Worm (Caenorhabditis elegans): ENCODE data around the gene Y50D4A.1.

Y50D4A.1 gene

ce11 chrV:1236333-1237068, 28.8 kb downstream of the Y50D4A.1 start:
- TF ChIP-seq nhr-21 (tag; optimal IDR thresholded peaks at IDR 0.05) = no peak
- TF ChIP-seq ztf-11 (tag; optimal IDR thresholded peaks at IDR 0.05) = no peak

- TF ChIP-seq egl-27 (tag; optimal IDR thresholded peaks at IDR 0.05) (no peak), snpc-4 (tag; optimal IDR thresholded peaks at IDR 0.05) (no peak), crh-2 (tag; optimal IDR thresholded peaks at IDR 0.05) (no peak), blmp-1 (tag; optimal IDR thresholded peaks at IDR 0.05; ENCODE audit: insufficient read depth) (no peak), nhr-12 (tag; optimal IDR thresholded peaks at IDR 0.05) (no peak), ama-1 (optimal IDR thresholded peaks at IDR 0.05) (no peak), Y55F3AM.14 (GFP tag; optimal IDR thresholded peaks at IDR 0.05) (no peak), fos-1 (tag; optimal IDR thresholded peaks at IDR 0.05) (no peak), lin-13 (GFP tag; optimal IDR thresholded peaks at IDR 0.05) (no peak), nhr-11 (tag; optimal IDR thresholded peaks at IDR 0.05) (no peak), lsy-2 (tag; optimal IDR thresholded peaks at IDR 0.05) (no peak), elt-1 (tag; optimal IDR thresholded peaks at IDR 0.05) (no peak), mdl-1 (tag; optimal IDR thresholded peaks at IDR 0.05) (no peak), nhr-25 (tag; optimal IDR thresholded peaks at IDR 0.05) (no peak), F13H6.1 (tag; optimal IDR thresholded peaks at IDR 0.05) (no peak), unc-55 (GFP tag; optimal IDR thresholded peaks at IDR 0.05) (no peak)
Observed at ce11 chrV:1242432-1242831, 34.7 kb downstream of the Y50D4A.1 start.

ce11 chrV:1243011-1243410, 35.3 kb downstream of the Y50D4A.1 start:
- TF ChIP-seq lin-11 (tag; optimal IDR thresholded peaks at IDR 0.05) (no peak), sma-3 (GFP tag; optimal IDR thresholded peaks at IDR 0.05) (no peak), nhr-129 (tag; optimal IDR thresholded peaks at IDR 0.05) (peak; percentile 35), sma-9 (GFP tag; optimal IDR thresholded peaks at IDR 0.05) (peak; percentile 12), sma-9 (tag; optimal IDR thresholded peaks at IDR 0.05) (no peak)

- TF ChIP-seq nhr-129 (tag; optimal IDR thresholded peaks at IDR 0.05) = no peak
- TF ChIP-seq nhr-6 (tag; optimal IDR thresholded peaks at IDR 0.05) = no peak
Observed at ce11 chrV:1244021-1244708, 36.5 kb downstream of the Y50D4A.1 start.

ce11 chrV:1252794-1253193, 45.1 kb downstream of the Y50D4A.1 start:
- no peak for TF ChIP-seq unc-39 (tag; optimal IDR thresholded peaks at IDR 0.05)
- TF ChIP-seq C34F6.9 (tag; optimal IDR thresholded peaks at IDR 0.05) = no peak
- no peak for TF ChIP-seq sma-9 (GFP tag; optimal IDR thresholded peaks at IDR 0.05)
- no peak for TF ChIP-seq sma-9 (tag; optimal IDR thresholded peaks at IDR 0.05)
- TF ChIP-seq blmp-1 (tag; optimal IDR thresholded peaks at IDR 0.05; ENCODE audit: insufficient read depth) = no peak
- TF ChIP-seq Y55F3AM.14 (GFP tag; optimal IDR thresholded peaks at IDR 0.05) = no peak
- no peak for TF ChIP-seq F13H6.1 (tag; optimal IDR thresholded peaks at IDR 0.05)
- no peak for TF ChIP-seq nhr-77 (tag; optimal IDR thresholded peaks at IDR 0.05)
- TF ChIP-seq nhr-237 (tag; optimal IDR thresholded peaks at IDR 0.05) = no peak
- TF ChIP-seq nhr-12 (tag; optimal IDR thresholded peaks at IDR 0.05) = no peak
- TF ChIP-seq dmd-4 (tag; optimal IDR thresholded peaks at IDR 0.05) = no peak
- TF ChIP-seq mbf-1 (tag; optimal IDR thresholded peaks at IDR 0.05) = no peak
- TF ChIP-seq elt-3 (tag; optimal IDR thresholded peaks at IDR 0.05) = no peak
- TF ChIP-seq ZK546.5 (tag; optimal IDR thresholded peaks at IDR 0.05) = no peak
- no peak for TF ChIP-seq lsy-2 (tag; optimal IDR thresholded peaks at IDR 0.05)
- no peak for TF ChIP-seq crh-2 (tag; optimal IDR thresholded peaks at IDR 0.05)
- no peak for TF ChIP-seq nhr-23 (tag; optimal IDR thresholded peaks at IDR 0.05)
- TF ChIP-seq ceh-16 (tag; optimal IDR thresholded peaks at IDR 0.05) = no peak

All from whole organism, L2 larva.